Worm (Caenorhabditis elegans): ENCODE data around the gene hyl-1.

ce11 chrIV:8520594-8520993 lies 18.3 kb upstream of the hyl-1 start, which contains the start of gene pkg-2:
- TF ChIP-seq egl-5 (tag; optimal IDR thresholded peaks at IDR 0.05) (no peak), ztf-11 (tag; optimal IDR thresholded peaks at IDR 0.05) (no peak), nhr-11 (tag; optimal IDR thresholded peaks at IDR 0.05) (no peak), ceh-28 (tag; optimal IDR thresholded peaks at IDR 0.05) (no peak), elt-2 (tag; optimal IDR thresholded peaks at IDR 0.05) (no peak), fkh-10 (GFP tag; optimal IDR thresholded peaks at IDR 0.05) (no peak), egl-27 (tag; optimal IDR thresholded peaks at IDR 0.05) (no peak), unc-39 (tag; optimal IDR thresholded peaks at IDR 0.05) (no peak), pha-4 (tag; optimal IDR thresholded peaks at IDR 0.05) (no peak), snpc-4 (tag; optimal IDR thresholded peaks at IDR 0.05) (no peak), lin-15B (tag; optimal IDR thresholded peaks at IDR 0.05) (no peak), aly-2 (tag; optimal IDR thresholded peaks at IDR 0.05) (no peak), elt-3 (tag; optimal IDR thresholded peaks at IDR 0.05) (no peak)
